Worm (Caenorhabditis elegans): ENCODE results near the gene F38E1.10.
A peak's percentile ranks its signal among the peaks of the same experiment; 100 is the strongest.

The F38E1.10 gene

ce11 chrV:8375419-8375818, at the start of gene F38E1.10:
Gene F38E1.10 (minus strand): TSS chrV:8375519.
- TF ChIP-seq tbx-7 (tag; optimal IDR thresholded peaks at IDR 0.05) (no peak), ceh-19 (GFP tag; optimal IDR thresholded peaks at IDR 0.05) (no peak), sox-2 (GFP tag; IDR thresholded peaks at IDR 0.05) (no peak), nfya-1 (tag; optimal IDR thresholded peaks at IDR 0.05) (no peak), ceh-30 (tag; optimal IDR thresholded peaks at IDR 0.05) (no peak), elt-2 (tag; optimal IDR thresholded peaks at IDR 0.05) (no peak), unc-86 (tag; optimal IDR thresholded peaks at IDR 0.05) (no peak), nhr-11 (tag; optimal IDR thresholded peaks at IDR 0.05) (no peak), pha-4 (tag; optimal IDR thresholded peaks at IDR 0.05) (no peak), eyg-1 (tag; optimal IDR thresholded peaks at IDR 0.05) (no peak), dve-1 (tag; optimal IDR thresholded peaks at IDR 0.05) (no peak), madf-2 (tag; optimal IDR thresholded peaks at IDR 0.05) (no peak), ama-1 (optimal IDR thresholded peaks at IDR 0.05) (no peak), K09A11.1 (tag; optimal IDR thresholded peaks at IDR 0.05; ENCODE audit: insufficient read depth) (no peak), lin-11 (tag; optimal IDR thresholded peaks at IDR 0.05) (no peak), hlh-30 (tag; optimal IDR thresholded peaks at IDR 0.05; ENCODE audit: insufficient read depth) (no peak), hlh-6 (tag; optimal IDR thresholded peaks at IDR 0.05) (no peak), gmeb-2 (tag; optimal IDR thresholded peaks at IDR 0.05) (no peak)

- TF ChIP-seq nfya-1 (tag; optimal IDR thresholded peaks at IDR 0.05) = peak; percentile 54
- TF ChIP-seq lim-6 (tag; optimal IDR thresholded peaks at IDR 0.05) = no peak
Measured at ce11 chrV:8417271-8417670, 42.0 kb upstream of the F38E1.10 start.

- TF ChIP-seq madf-2 (tag; optimal IDR thresholded peaks at IDR 0.05) (no peak), ceh-48 (tag; optimal IDR thresholded peaks at IDR 0.05) (no peak), ztf-16 (tag; optimal IDR thresholded peaks at IDR 0.05) (no peak), ceh-24 (tag; optimal IDR thresholded peaks at IDR 0.05) (no peak), ceh-22 (tag; optimal IDR thresholded peaks at IDR 0.05) (no peak), Y22D7AL.16 (tag; optimal IDR thresholded peaks at IDR 0.05) (no peak), ceh-19 (GFP tag; optimal IDR thresholded peaks at IDR 0.05) (no peak), sdc-2 (tag; optimal IDR thresholded peaks at IDR 0.05) (no peak), unc-3 (GFP tag; conservative IDR thresholded peaks at IDR 0.05) (no peak), unc-3 (tag; optimal IDR thresholded peaks at IDR 0.05) (no peak), pha-4 (tag; optimal IDR thresholded peaks at IDR 0.05) (no peak), hlh-15 (tag; optimal IDR thresholded peaks at IDR 0.05) (no peak), tbx-2 (tag; optimal IDR thresholded peaks at IDR 0.05) (no peak), sox-4 (tag; optimal IDR thresholded peaks at IDR 0.05) (no peak), fkh-10 (GFP tag; optimal IDR thresholded peaks at IDR 0.05) (no peak), ttx-3 (tag; optimal IDR thresholded peaks at IDR 0.05) (no peak), pag-3 (tag; optimal IDR thresholded peaks at IDR 0.05; ENCODE audit: borderline replicate concordance) (no peak)
Measured at ce11 chrV:8415113-8415530, 39.8 kb upstream of the F38E1.10 start.

ce11 chrV:8414036-8414728, 38.9 kb upstream of the F38E1.10 start, which contains the start of gene pos-1:
Gene pos-1 (plus strand): TSS chrV:8414086.
- TF ChIP-seq ceh-31 (tag; optimal IDR thresholded peaks at IDR 0.05) (no peak), hlh-13 (GFP tag; optimal IDR thresholded peaks at IDR 0.05) (no peak), ceh-19 (GFP tag; optimal IDR thresholded peaks at IDR 0.05) (no peak)

Measured in whole organism, late embryonic.